Fruit fly (Drosophila melanogaster): ENCODE measurements around the gene CG5958.

The CG5958 gene

DNA sequence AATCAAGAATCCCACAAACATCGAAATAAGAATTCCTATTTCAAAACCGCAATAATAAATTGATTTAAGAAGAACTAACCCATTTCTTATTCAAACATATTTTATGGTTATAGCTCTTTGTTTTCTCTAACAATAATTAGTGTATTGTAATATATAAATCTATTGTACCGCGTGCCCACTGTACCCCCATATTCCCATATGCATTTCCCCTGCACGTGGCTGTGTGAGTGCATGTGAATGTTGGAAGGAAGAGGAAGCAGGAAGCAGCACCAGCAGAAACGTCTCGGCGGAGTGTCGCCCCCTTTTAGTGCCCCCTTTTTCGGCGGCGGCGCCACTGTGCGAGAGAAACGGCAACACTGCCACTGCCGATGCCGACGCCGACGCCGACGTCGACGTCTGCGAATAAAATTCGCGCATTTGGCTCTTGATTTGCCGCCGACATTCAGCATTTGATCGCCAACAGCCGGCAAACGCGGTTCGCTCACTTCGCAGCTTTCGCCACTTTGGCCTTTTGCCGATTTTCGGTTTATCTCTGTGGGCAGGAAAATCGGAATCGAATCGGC lies 9.9 kb downstream of the CG5958 start (continued):
- TF ChIP-seq HmgD (GFP tag; optimal IDR thresholded peaks at IDR 0.05) (no peak), Adf1 (GFP tag; IDR thresholded peaks at IDR 0.05) (peak; percentile 94), CG15696 (tag; optimal IDR thresholded peaks at IDR 0.05) (peak; percentile 8), ind (GFP tag; optimal IDR thresholded peaks at IDR 0.05) (peak; percentile 50), CG2116 (GFP tag; optimal IDR thresholded peaks at IDR 0.05) (no peak), Elba2 (GFP tag; optimal IDR thresholded peaks at IDR 0.05) (no peak), otp (GFP tag; IDR thresholded peaks at IDR 0.05) (no peak; the same call in 2 of the 3 replicates), Side (GFP tag; optimal IDR thresholded peaks at IDR 0.05) (peak; percentile 4), hkb (optimal IDR thresholded peaks at IDR 0.05) (no peak), hkb (GFP tag; IDR thresholded peaks at IDR 0.05) (no peak), CG10147 (GFP tag; optimal IDR thresholded peaks at IDR 0.05) (no peak), Sry-δ (GFP tag; optimal IDR thresholded peaks at IDR 0.05) (no peak), Rx (GFP tag; IDR thresholded peaks at IDR 0.05) (no peak), fu2 (GFP tag; optimal IDR thresholded peaks at IDR 0.05) (peak; percentile 23), CG18619 (GFP tag; optimal IDR thresholded peaks at IDR 0.05) (peak; percentile 9), CG11398 (GFP tag; optimal IDR thresholded peaks at IDR 0.05) (no peak), zfh1 (GFP tag; IDR thresholded peaks at IDR 0.05) (peak; percentile 61; the same call in 1 of the 3 replicates), Ptx1 (GFP tag; IDR thresholded peaks at IDR 0.05) (peak; percentile 36; the same call in 1 of the 2 replicates), CG10565 (GFP tag; optimal IDR thresholded peaks at IDR 0.05) (no peak), gcm2 (GFP tag; optimal IDR thresholded peaks at IDR 0.05) (no peak), CkIIα-i1 (GFP tag; IDR thresholded peaks at IDR 0.05) (no peak), Vsx1 (GFP tag; optimal IDR thresholded peaks at IDR 0.05) (no peak), psq (GFP tag; optimal IDR thresholded peaks at IDR 0.05) (no peak), dpn (GFP tag; optimal IDR thresholded peaks at IDR 0.05) (peak in 1 of 2 experiments; percentile 29), D19A (tag; optimal IDR thresholded peaks at IDR 0.05) (no peak), CG2202 (tag; optimal IDR thresholded peaks at IDR 0.05) (peak; percentile 5), cwo (GFP tag; optimal IDR thresholded peaks at IDR 0.05) (peak; percentile 60), jumu (GFP tag; optimal IDR thresholded peaks at IDR 0.05) (no peak), Oaz (GFP tag; IDR thresholded peaks at IDR 0.05) (no peak), CG18764 (GFP tag; optimal IDR thresholded peaks at IDR 0.05) (no peak), CG11093 (GFP tag; IDR thresholded peaks at IDR 0.05) (peak; percentile 17; the same call in 1 of the 3 replicates), Tbp (GFP tag; optimal IDR thresholded peaks at IDR 0.05) (no peak), CG17186 (GFP tag; optimal IDR thresholded peaks at IDR 0.05) (no peak), CG3407 (GFP tag; optimal IDR thresholded peaks at IDR 0.05) (no peak), unpg (GFP tag; optimal IDR thresholded peaks at IDR 0.05) (peak; percentile 10), MESR4 (GFP tag; optimal IDR thresholded peaks at IDR 0.05) (no peak), CG13123 (GFP tag; optimal IDR thresholded peaks at IDR 0.05) (no peak), CG4730 (GFP tag; IDR thresholded peaks at IDR 0.05) (peak; percentile 16; the same call in 1 of the 2 replicates), D (optimal IDR thresholded peaks at IDR 0.05) (no peak), D (GFP tag; optimal IDR thresholded peaks at IDR 0.05) (no peak), wek (GFP tag; optimal IDR thresholded peaks at IDR 0.05) (no peak), ci (GFP tag; IDR thresholded peaks at IDR 0.05) (peak; percentile 73; the same call in 2 of the 3 replicates), CG17568 (GFP tag; optimal IDR thresholded peaks at IDR 0.05) (no peak), CG16813 (GFP tag; IDR thresholded peaks at IDR 0.05; ENCODE audit: partially characterized antibody) (no peak), bcd (GFP tag; optimal IDR thresholded peaks at IDR 0.05) (peak; percentile 8), sima (GFP tag; optimal IDR thresholded peaks at IDR 0.05) (no peak), Dll (GFP tag; IDR thresholded peaks at IDR 0.05; ENCODE audit: partially characterized antibody) (no peak), CG12942 (GFP tag; optimal IDR thresholded peaks at IDR 0.05) (peak; percentile 10), CG13894 (tag; optimal IDR thresholded peaks at IDR 0.05) (peak; percentile 40), CG7357 (GFP tag; IDR thresholded peaks at IDR 0.05) (no peak), sens-2 (GFP tag; IDR thresholded peaks at IDR 0.05) (no peak), cato (GFP tag; optimal IDR thresholded peaks at IDR 0.05; ENCODE audit: borderline replicate concordance) (no peak)
